Worm (Caenorhabditis elegans): ENCODE results near the gene rpl-9.

The rpl-9 gene

ce11 chrIII:7565247-7565646, 7.4 kb downstream of the rpl-9 start, which contains the start of gene ttr-8:
ttr-8 (minus strand) TSS chrIII:7565347.
- TF ChIP-seq klf-2 (GFP tag; conservative IDR thresholded peaks at IDR 0.05) (no peak), ref-1 (GFP tag; conservative IDR thresholded peaks at IDR 0.05) (no peak), med-1 (GFP tag; optimal IDR thresholded peaks at IDR 0.05; ENCODE audit: insufficient read depth) (no peak), flt-1 (GFP tag; IDR thresholded peaks at IDR 0.05) (no peak), tab-1 (GFP tag; IDR thresholded peaks at IDR 0.05) (no peak), ztf-23 (GFP tag; IDR thresholded peaks at IDR 0.05) (no peak), cog-1 (tag; optimal IDR thresholded peaks at IDR 0.05) (no peak), ztf-29 (GFP tag; IDR thresholded peaks at IDR 0.05) (no peak), T22C8.4 (GFP tag; IDR thresholded peaks at IDR 0.05) (no peak)

DNA sequence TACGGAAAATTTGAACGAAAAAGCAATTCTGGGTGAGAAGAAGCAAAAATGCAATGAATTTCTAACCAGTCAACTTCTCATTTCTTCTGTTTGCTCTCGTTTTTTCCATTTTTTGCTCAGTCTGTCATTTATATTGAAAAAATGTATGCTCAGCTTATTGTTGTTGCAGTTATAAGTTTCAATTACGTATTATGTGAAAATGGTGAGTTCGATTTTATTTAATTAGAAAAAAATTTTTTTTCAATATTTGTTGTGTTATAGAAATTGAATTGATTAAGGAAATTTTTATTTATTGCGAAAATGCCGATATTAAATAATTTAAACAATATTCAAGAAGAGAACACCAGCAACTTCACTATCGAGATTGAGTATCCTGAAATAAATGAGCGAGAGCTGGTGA, 10.8 kb downstream of the rpl-9 start, which contains the start of gene lgc-12:
lgc-12 (plus strand) TSS at position 301 of the 400 bp plus-strand sequence.
- TF ChIP-seq tab-1 (GFP tag; IDR thresholded peaks at IDR 0.05) (no peak), cog-1 (tag; optimal IDR thresholded peaks at IDR 0.05) (no peak), flt-1 (GFP tag; IDR thresholded peaks at IDR 0.05) (no peak), ztf-23 (GFP tag; IDR thresholded peaks at IDR 0.05) (no peak)

ce11 chrIII:7559869-7560268, 12.8 kb downstream of the rpl-9 start:
- TF ChIP-seq med-1 (GFP tag; optimal IDR thresholded peaks at IDR 0.05; ENCODE audit: insufficient read depth) (no peak), ztf-23 (GFP tag; IDR thresholded peaks at IDR 0.05) (no peak), ref-1 (GFP tag; conservative IDR thresholded peaks at IDR 0.05) (no peak), flt-1 (GFP tag; IDR thresholded peaks at IDR 0.05) (no peak), klf-2 (GFP tag; conservative IDR thresholded peaks at IDR 0.05) (no peak), T22C8.4 (GFP tag; IDR thresholded peaks at IDR 0.05) (no peak), ztf-29 (GFP tag; IDR thresholded peaks at IDR 0.05) (no peak), tab-1 (GFP tag; IDR thresholded peaks at IDR 0.05) (no peak), cog-1 (tag; optimal IDR thresholded peaks at IDR 0.05) (no peak)

DNA sequence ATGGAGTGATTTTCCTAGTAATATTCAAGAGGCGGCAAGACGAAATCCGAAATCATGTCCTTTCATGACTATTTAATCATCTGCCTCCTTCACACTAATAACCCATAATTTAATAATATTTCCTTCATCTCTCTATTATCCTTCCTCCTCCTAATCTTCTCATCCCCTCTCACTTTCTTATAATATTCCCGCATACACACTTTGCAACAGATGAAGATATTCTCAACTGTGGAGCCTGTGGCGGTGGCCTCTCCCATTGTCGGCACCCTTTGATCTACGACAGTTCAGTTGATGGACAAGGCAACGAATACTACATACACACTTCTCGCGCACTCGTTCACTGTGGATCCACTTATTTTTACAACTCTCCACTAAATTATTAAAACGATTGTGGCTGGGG, 14.0 kb downstream of the rpl-9 start:
- no peak for TF ChIP-seq flt-1 (GFP tag; IDR thresholded peaks at IDR 0.05)
- TF ChIP-seq ref-1 (GFP tag; conservative IDR thresholded peaks at IDR 0.05): no peak
- no peak for TF ChIP-seq klf-2 (GFP tag; conservative IDR thresholded peaks at IDR 0.05)
- no peak for TF ChIP-seq tab-1 (GFP tag; IDR thresholded peaks at IDR 0.05)
- TF ChIP-seq cog-1 (tag; optimal IDR thresholded peaks at IDR 0.05): no peak
- no peak for TF ChIP-seq med-1 (GFP tag; optimal IDR thresholded peaks at IDR 0.05; ENCODE audit: insufficient read depth)
- TF ChIP-seq ztf-23 (GFP tag; IDR thresholded peaks at IDR 0.05): no peak
- TF ChIP-seq T22C8.4 (GFP tag; IDR thresholded peaks at IDR 0.05): no peak
- TF ChIP-seq ztf-29 (GFP tag; IDR thresholded peaks at IDR 0.05): no peak

- no peak for TF ChIP-seq med-1 (GFP tag; optimal IDR thresholded peaks at IDR 0.05; ENCODE audit: insufficient read depth)
- no peak for TF ChIP-seq ref-1 (GFP tag; conservative IDR thresholded peaks at IDR 0.05)
- TF ChIP-seq ztf-29 (GFP tag; IDR thresholded peaks at IDR 0.05): no peak
- no peak for TF ChIP-seq flt-1 (GFP tag; IDR thresholded peaks at IDR 0.05)
- no peak for TF ChIP-seq cog-1 (tag; optimal IDR thresholded peaks at IDR 0.05)
- no peak for TF ChIP-seq ztf-23 (GFP tag; IDR thresholded peaks at IDR 0.05)
- TF ChIP-seq klf-2 (GFP tag; conservative IDR thresholded peaks at IDR 0.05): no peak
- no peak for TF ChIP-seq T22C8.4 (GFP tag; IDR thresholded peaks at IDR 0.05)
- TF ChIP-seq tab-1 (GFP tag; IDR thresholded peaks at IDR 0.05): no peak
These were observed 14.6 kb downstream of the rpl-9 start for ce11 chrIII:7557930-7558470.

DNA sequence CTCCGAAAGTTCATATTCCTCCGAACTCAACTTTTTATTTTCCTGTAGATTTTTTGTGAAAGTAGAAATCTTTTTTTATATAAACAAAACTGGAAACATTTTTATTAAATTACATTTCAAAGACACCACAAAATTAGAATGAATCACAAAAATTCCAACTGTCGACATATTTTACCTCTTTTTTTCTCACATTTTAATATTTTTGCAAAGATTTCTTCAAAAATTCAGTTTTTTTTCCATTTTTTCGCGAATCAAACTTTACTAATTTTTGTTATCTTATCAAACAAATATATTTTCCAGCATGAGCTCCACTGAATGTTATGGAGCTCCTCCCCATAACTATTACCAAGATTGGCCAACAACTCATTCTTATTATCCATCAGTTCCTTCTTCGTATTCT, 17.3 kb downstream of the rpl-9 start, which contains the start of gene ceh-13:
ceh-13 (plus strand) TSS at position 301 of the 400 bp plus-strand sequence.
- no peak for TF ChIP-seq flt-1 (GFP tag; IDR thresholded peaks at IDR 0.05)
- no peak for TF ChIP-seq tab-1 (GFP tag; IDR thresholded peaks at IDR 0.05)
- TF ChIP-seq med-1 (GFP tag; optimal IDR thresholded peaks at IDR 0.05; ENCODE audit: insufficient read depth): no peak
- no peak for TF ChIP-seq ztf-23 (GFP tag; IDR thresholded peaks at IDR 0.05)
- no peak for TF ChIP-seq ref-1 (GFP tag; conservative IDR thresholded peaks at IDR 0.05)
- no peak for TF ChIP-seq klf-2 (GFP tag; conservative IDR thresholded peaks at IDR 0.05)
- TF ChIP-seq cog-1 (tag; optimal IDR thresholded peaks at IDR 0.05): no peak
- no peak for TF ChIP-seq ztf-29 (GFP tag; IDR thresholded peaks at IDR 0.05)
- TF ChIP-seq T22C8.4 (GFP tag; IDR thresholded peaks at IDR 0.05): no peak

- no peak for TF ChIP-seq klf-2 (GFP tag; conservative IDR thresholded peaks at IDR 0.05)
- no peak for TF ChIP-seq flt-1 (GFP tag; IDR thresholded peaks at IDR 0.05)
- TF ChIP-seq med-1 (GFP tag; optimal IDR thresholded peaks at IDR 0.05; ENCODE audit: insufficient read depth): no peak
- no peak for TF ChIP-seq tab-1 (GFP tag; IDR thresholded peaks at IDR 0.05)
- no peak for TF ChIP-seq ztf-29 (GFP tag; IDR thresholded peaks at IDR 0.05)
- TF ChIP-seq ref-1 (GFP tag; conservative IDR thresholded peaks at IDR 0.05): no peak
- no peak for TF ChIP-seq cog-1 (tag; optimal IDR thresholded peaks at IDR 0.05)
- TF ChIP-seq ztf-23 (GFP tag; IDR thresholded peaks at IDR 0.05): no peak
- no peak for TF ChIP-seq T22C8.4 (GFP tag; IDR thresholded peaks at IDR 0.05)
These were observed 17.9 kb downstream of the rpl-9 start for ce11 chrIII:7554697-7555145.

DNA sequence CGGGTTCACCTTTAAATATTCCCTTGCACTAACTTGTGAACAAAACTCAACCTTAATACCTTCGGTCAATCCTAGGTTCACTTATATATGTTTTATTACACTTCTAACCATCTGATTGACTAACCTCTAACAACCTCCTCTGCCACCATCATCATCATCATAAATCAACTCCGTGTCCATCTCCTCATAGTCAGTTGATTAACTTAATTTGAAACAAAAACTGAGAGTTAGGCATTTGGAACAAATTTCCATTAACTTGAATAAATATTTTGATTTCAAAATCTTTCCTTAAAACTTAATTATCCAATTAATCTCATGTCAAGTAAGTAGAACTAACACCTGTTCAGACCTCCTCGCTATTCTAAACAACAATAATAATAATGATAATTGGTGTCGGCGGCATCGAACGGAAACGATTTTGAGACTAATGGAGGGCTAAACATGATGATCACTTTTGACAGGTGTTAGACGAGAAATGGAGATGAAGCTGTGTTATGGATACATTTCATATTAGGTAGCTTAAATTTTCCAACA, 18.9 kb downstream of the rpl-9 start:
- no peak for TF ChIP-seq ztf-23 (GFP tag; IDR thresholded peaks at IDR 0.05)
- no peak for TF ChIP-seq flt-1 (GFP tag; IDR thresholded peaks at IDR 0.05)
- TF ChIP-seq tab-1 (GFP tag; IDR thresholded peaks at IDR 0.05): no peak
- no peak for TF ChIP-seq med-1 (GFP tag; optimal IDR thresholded peaks at IDR 0.05; ENCODE audit: insufficient read depth)

- TF ChIP-seq med-1 (GFP tag; optimal IDR thresholded peaks at IDR 0.05; ENCODE audit: insufficient read depth): no peak
- no peak for TF ChIP-seq tab-1 (GFP tag; IDR thresholded peaks at IDR 0.05)
- TF ChIP-seq ref-1 (GFP tag; conservative IDR thresholded peaks at IDR 0.05): no peak
- no peak for TF ChIP-seq klf-2 (GFP tag; conservative IDR thresholded peaks at IDR 0.05)
- TF ChIP-seq ztf-29 (GFP tag; IDR thresholded peaks at IDR 0.05): no peak
- TF ChIP-seq flt-1 (GFP tag; IDR thresholded peaks at IDR 0.05): no peak
- no peak for TF ChIP-seq cog-1 (tag; optimal IDR thresholded peaks at IDR 0.05)
- no peak for TF ChIP-seq T22C8.4 (GFP tag; IDR thresholded peaks at IDR 0.05)
- TF ChIP-seq ztf-23 (GFP tag; IDR thresholded peaks at IDR 0.05): no peak
These were observed 19.8 kb downstream of the rpl-9 start for ce11 chrIII:7552859-7553258.

DNA sequence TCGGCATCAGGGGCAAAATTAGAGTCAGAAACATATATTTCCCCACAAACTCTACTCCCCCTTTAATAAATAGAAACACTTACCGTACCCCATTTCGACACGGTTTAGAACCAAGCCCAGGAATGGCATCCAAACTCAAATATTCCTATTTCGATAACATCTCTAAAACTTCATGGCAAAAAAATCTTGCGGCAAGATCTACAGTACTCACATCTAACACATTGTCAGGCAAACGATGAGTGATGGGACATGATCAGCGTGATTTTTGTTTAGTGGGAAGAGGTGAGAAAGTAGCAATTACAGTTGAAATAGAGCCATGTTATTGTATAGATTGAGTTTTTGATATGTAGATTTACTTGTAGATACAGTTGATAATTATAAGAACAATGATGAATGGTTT, 21.7 kb downstream of the rpl-9 start:
- no peak for TF ChIP-seq cog-1 (tag; optimal IDR thresholded peaks at IDR 0.05)
- TF ChIP-seq ztf-29 (GFP tag; IDR thresholded peaks at IDR 0.05): no peak
- no peak for TF ChIP-seq ztf-23 (GFP tag; IDR thresholded peaks at IDR 0.05)
- TF ChIP-seq flt-1 (GFP tag; IDR thresholded peaks at IDR 0.05): no peak
- TF ChIP-seq med-1 (GFP tag; optimal IDR thresholded peaks at IDR 0.05; ENCODE audit: insufficient read depth): no peak
- no peak for TF ChIP-seq ref-1 (GFP tag; conservative IDR thresholded peaks at IDR 0.05)
- no peak for TF ChIP-seq tab-1 (GFP tag; IDR thresholded peaks at IDR 0.05)
- no peak for TF ChIP-seq T22C8.4 (GFP tag; IDR thresholded peaks at IDR 0.05)
